Fruit fly (Drosophila melanogaster): ENCODE data around the gene CG7271.

Gene CG7271

dm6 chr3L:18617893-18618577 lies 29.5 kb downstream of the CG7271 start, which contains the start of the genes CG13380 and CG4174 (continued):
- TF ChIP-seq CG6854 (GFP tag; optimal IDR thresholded peaks at IDR 0.05) (no peak), Bteb2 (GFP tag; optimal IDR thresholded peaks at IDR 0.05) (no peak), eyg (GFP tag; optimal IDR thresholded peaks at IDR 0.05) (no peak), tll (GFP tag; optimal IDR thresholded peaks at IDR 0.05) (peak in 1 of 2 experiments; percentile 35), CG15269 (tag; optimal IDR thresholded peaks at IDR 0.05) (no peak), ftz-f1 (GFP tag; optimal IDR thresholded peaks at IDR 0.05) (no peak), lmd (GFP tag; IDR thresholded peaks at IDR 0.05) (no peak), CG7839 (tag; optimal IDR thresholded peaks at IDR 0.05) (no peak), hb (GFP tag; IDR thresholded peaks at IDR 0.05; ENCODE audit: partially characterized antibody) (peak; percentile 70), CG6654 (GFP tag; optimal IDR thresholded peaks at IDR 0.05) (no peak), HLHmδ (GFP tag; optimal IDR thresholded peaks at IDR 0.05) (peak; percentile 0), lilli (GFP tag; optimal IDR thresholded peaks at IDR 0.05) (no peak), HLH3B (GFP tag; IDR thresholded peaks at IDR 0.05) (no peak), CG10209 (GFP tag; optimal IDR thresholded peaks at IDR 0.05) (no peak), CG9797 (GFP tag; optimal IDR thresholded peaks at IDR 0.05) (no peak), Hand (GFP tag; optimal IDR thresholded peaks at IDR 0.05) (no peak), Med (GFP tag) (no peak), H15 (GFP tag; IDR thresholded peaks at IDR 0.05) (no peak), vvl (GFP tag; IDR thresholded peaks at IDR 0.05) (no peak), NK7.1 (GFP tag; optimal IDR thresholded peaks at IDR 0.05) (no peak), Neu2 (GFP tag; optimal IDR thresholded peaks at IDR 0.05; ENCODE audit: borderline replicate concordance) (no peak), inv (GFP tag; IDR thresholded peaks at IDR 0.05; ENCODE audit: partially characterized antibody) (peak; percentile 55; the same call in 1 of the 2 replicates), CG4617 (GFP tag; optimal IDR thresholded peaks at IDR 0.05; ENCODE audit: borderline replicate concordance) (no peak), nerfin-1 (tag; optimal IDR thresholded peaks at IDR 0.05) (no peak), Gsc (GFP tag; IDR thresholded peaks at IDR 0.05) (no peak), hkb (optimal IDR thresholded peaks at IDR 0.05) (no peak), hkb (GFP tag; IDR thresholded peaks at IDR 0.05) (no peak), tgo (GFP tag; IDR thresholded peaks at IDR 0.05) (no peak), Taf1 (GFP tag; IDR thresholded peaks at IDR 0.05) (no peak), CG16779 (GFP tag; IDR thresholded peaks at IDR 0.05) (0 out of 2 replicates have a peak, but pooled peaks have one; percentile 32), CG12769 (tag; optimal IDR thresholded peaks at IDR 0.05) (no peak), pzg (GFP tag; optimal IDR thresholded peaks at IDR 0.05) (peak; percentile 35), Sox100B (GFP tag; optimal IDR thresholded peaks at IDR 0.05) (no peak), CG2678 (tag; optimal IDR thresholded peaks at IDR 0.05) (no peak), jigr1 (GFP tag; IDR thresholded peaks at IDR 0.05) (no peak), ara (GFP tag; IDR thresholded peaks at IDR 0.05) (no peak), BtbVII (GFP tag; optimal IDR thresholded peaks at IDR 0.05) (no peak), rib (GFP tag; IDR thresholded peaks at IDR 0.05) (no peak), CG3995 (GFP tag; optimal IDR thresholded peaks at IDR 0.05) (no peak), sr (GFP tag; IDR thresholded peaks at IDR 0.05) (no peak), ham (GFP tag; IDR thresholded peaks at IDR 0.05) (no peak), bcd (GFP tag; optimal IDR thresholded peaks at IDR 0.05) (no peak), CG17829 (tag; optimal IDR thresholded peaks at IDR 0.05) (no peak), CG33557 (GFP tag; optimal IDR thresholded peaks at IDR 0.05) (no peak), btn (GFP tag; optimal IDR thresholded peaks at IDR 0.05) (no peak), Dref (GFP tag; IDR thresholded peaks at IDR 0.05) (peak; percentile 27; the same call in 1 of the 2 replicates), Sry-δ (GFP tag; optimal IDR thresholded peaks at IDR 0.05) (peak; percentile 13), CG6683 (GFP tag; optimal IDR thresholded peaks at IDR 0.05) (no peak), Lim3 (GFP tag; IDR thresholded peaks at IDR 0.05) (no peak), Camta (GFP tag; optimal IDR thresholded peaks at IDR 0.05) (no peak)
